Fruit fly (Drosophila melanogaster) whole organism, prepupa: ENCODE data around the gene PVRAP.

ENCODE experiments used
- CG10631 ChIP-seq: fragments of 200-800 bp; sonication (Bioruptor generic); optimal IDR thresholded peaks from 2 replicates; lab custom pipeline; 2016; ENCODE audit warnings: missing biosample characterization, missing genetic modification characterization
- CG10669 ChIP-seq: fragments of 200-800 bp; sonication (Bioruptor generic); optimal IDR thresholded peaks from 3 replicates; lab custom pipeline; 2018; ENCODE audit warnings: missing biosample characterization, mild to moderate bottlenecking, missing genetic modification characterization, moderate library complexity
- CG11294 ChIP-seq: fragments of 200-800 bp; sonication (Bioruptor generic); IDR thresholded peaks from 2 replicates; pipeline ENCODE4 v1.3.6; 2022; ENCODE audit warnings: missing biosample characterization, missing genetic modification characterization
- CG15336 ChIP-seq: fragments of 200-800 bp; sonication (Bioruptor generic); IDR thresholded peaks from 2 replicates; pipeline ENCODE4 v1.3.6; 2022; ENCODE audit warnings: missing biosample characterization, missing genetic modification characterization
- CG16779 ChIP-seq: fragments of 200-800 bp; sonication (Bioruptor generic); optimal IDR thresholded peaks from 3 replicates; lab custom pipeline; 2017; ENCODE audit warnings: missing biosample characterization, mild to moderate bottlenecking, missing genetic modification characterization
- CG3032 ChIP-seq: fragments of 200-800 bp; optimal IDR thresholded peaks from 2 replicates; lab custom pipeline; 2019; ENCODE audit warnings: missing biosample characterization, mild to moderate bottlenecking, missing genetic modification characterization, moderate library complexity
- CG31627 ChIP-seq: fragments of 200-800 bp; sonication (Bioruptor generic); optimal IDR thresholded peaks from 3 replicates; lab custom pipeline; 2016; ENCODE audit warnings: missing biosample characterization, missing genetic modification characterization
- CG32006 ChIP-seq: fragments of 200-800 bp; sonication (Bioruptor generic); optimal IDR thresholded peaks from 3 replicates; lab custom pipeline; 2017; ENCODE audit warnings: missing biosample characterization, mild to moderate bottlenecking, missing genetic modification characterization
- CG34406 ChIP-seq: fragments of 200-800 bp; sonication (Bioruptor generic); optimal IDR thresholded peaks from 3 replicates; lab custom pipeline; 2016; ENCODE audit warnings: missing biosample characterization, missing genetic modification characterization
- CG3919 ChIP-seq: fragments of 200-800 bp; sonication (Bioruptor generic); optimal IDR thresholded peaks from 3 replicates; lab custom pipeline; 2016; ENCODE audit warnings: missing biosample characterization, missing genetic modification characterization
- CG6163 ChIP-seq: fragments of 200-800 bp; sonication (Bioruptor generic); IDR thresholded peaks from 3 replicates; pipeline ENCODE4 v1.3.6; 2022; ENCODE audit warnings: missing biosample characterization, missing genetic modification characterization
- CG6276 ChIP-seq: fragments of 200-800 bp; sonication (Bioruptor generic); optimal IDR thresholded peaks from 2 replicates; lab custom pipeline; 2017; ENCODE audit warnings: missing biosample characterization, mild to moderate bottlenecking, missing genetic modification characterization
- CG6792 ChIP-seq: fragments of 200-800 bp; sonication (Bioruptor generic); optimal IDR thresholded peaks from 3 replicates; lab custom pipeline; 2016; ENCODE audit warnings: missing biosample characterization, missing genetic modification characterization
- CG6808 ChIP-seq: fragments of 200-800 bp; sonication (Bioruptor generic); optimal IDR thresholded peaks from 3 replicates; lab custom pipeline; 2017; ENCODE audit warnings: missing biosample characterization, missing genetic modification characterization, mild to moderate bottlenecking, moderate library complexity, missing genetic modification reagents
- CG6854 ChIP-seq: fragments of 200-800 bp; sonication (Bioruptor generic); optimal IDR thresholded peaks from 2 replicates; lab custom pipeline; 2017; ENCODE audit warnings: missing biosample characterization, mild to moderate bottlenecking, missing genetic modification characterization
- CG8119 ChIP-seq: fragments of 200-800 bp; sonication (Bioruptor generic); IDR thresholded peaks from 3 replicates; pipeline ENCODE4 v1.3.6; 2022; ENCODE audit warnings: missing biosample characterization, missing genetic modification characterization
- CG8319 ChIP-seq: fragments of 200-800 bp; sonication (Bioruptor generic); optimal IDR thresholded peaks from 3 replicates; lab custom pipeline; 2016; ENCODE audit warnings: missing biosample characterization, missing genetic modification characterization
- CG9139 ChIP-seq: fragments of 200-800 bp; sonication (Bioruptor generic); optimal IDR thresholded peaks from 3 replicates; lab custom pipeline; 2017; ENCODE audit warnings: missing biosample characterization, mild to moderate bottlenecking, missing genetic modification characterization
- Eip75B ChIP-seq: fragments of 200-800 bp; sonication (Bioruptor generic); optimal IDR thresholded peaks from 3 replicates; lab custom pipeline; 2016; ENCODE audit warnings: missing biosample characterization, missing genetic modification characterization
- Eip78C ChIP-seq: fragments of 200-800 bp; sonication (Bioruptor generic); peaks from one replicate; lab custom pipeline; 2016; ENCODE audit warnings: missing biosample characterization, missing genetic modification characterization
- Eip93F ChIP-seq: fragments of 200-800 bp; sonication (Bioruptor generic); optimal IDR thresholded peaks from 2 replicates; lab custom pipeline; 2016; ENCODE audit warnings: missing biosample characterization, mild to moderate bottlenecking, missing genetic modification characterization
- Ets96B ChIP-seq: fragments of 200-800 bp; optimal IDR thresholded peaks from 2 replicates; lab custom pipeline; 2019; ENCODE audit warnings: missing biosample characterization, mild to moderate bottlenecking, missing genetic modification characterization, moderate library complexity
- Hr39 ChIP-seq: fragments of 200-800 bp; sonication (Bioruptor generic); optimal IDR thresholded peaks from 2 replicates; lab custom pipeline; 2016; ENCODE audit warnings: missing biosample characterization, missing genetic modification characterization
- Hr4 ChIP-seq: fragments of 200-800 bp; sonication (Bioruptor generic); optimal IDR thresholded peaks from 3 replicates; lab custom pipeline; 2016; ENCODE audit warnings: missing biosample characterization, missing genetic modification characterization
- Met ChIP-seq: fragments of 200-800 bp; sonication (Bioruptor generic); optimal IDR thresholded peaks from 3 replicates; lab custom pipeline; 2016; ENCODE audit warnings: missing biosample characterization, missing genetic modification characterization
- Sox102F ChIP-seq: fragments of 200-800 bp; sonication (Bioruptor generic); optimal IDR thresholded peaks from 2 replicates; lab custom pipeline; 2016; ENCODE audit warnings: missing biosample characterization, mild to moderate bottlenecking, missing genetic modification characterization
- Sox14 ChIP-seq: fragments of 200-800 bp; sonication (Bioruptor generic); optimal IDR thresholded peaks from 3 replicates; lab custom pipeline; 2016; ENCODE audit warnings: missing biosample characterization, missing genetic modification characterization
- Sox15 ChIP-seq: fragments of 200-800 bp; sonication (Bioruptor generic); optimal IDR thresholded peaks from 3 replicates; lab custom pipeline; 2016; ENCODE audit warnings: missing biosample characterization, missing genetic modification characterization
- achi ChIP-seq: fragments of 200-800 bp; sonication (Bioruptor generic); optimal IDR thresholded peaks from 3 replicates; lab custom pipeline; 2016; ENCODE audit warnings: missing biosample characterization, missing genetic modification characterization
- acj6 ChIP-seq: fragments of 200-800 bp; sonication (Bioruptor generic); optimal IDR thresholded peaks from 3 replicates; lab custom pipeline; 2016; ENCODE audit warnings: missing biosample characterization, missing genetic modification characterization
- cyc ChIP-seq: fragments of 200-800 bp; sonication (Bioruptor generic); optimal IDR thresholded peaks from 3 replicates; lab custom pipeline; 2016; ENCODE audit warnings: missing biosample characterization, missing genetic modification characterization
- dsx ChIP-seq: fragments of 200-800 bp; optimal IDR thresholded peaks from 3 replicates; lab custom pipeline; 2019; ENCODE audit warnings: missing biosample characterization, mild to moderate bottlenecking, missing genetic modification characterization, moderate library complexity; ENCODE audit not compliant: poor library complexity, severe bottlenecking
- eg ChIP-seq: fragments of 200-800 bp; sonication (Bioruptor generic); IDR thresholded peaks from 3 replicates; pipeline ENCODE4 v1.3.6; 2022; ENCODE audit warnings: missing biosample characterization, missing genetic modification characterization
- esn ChIP-seq: fragments of 200-800 bp; sonication (Bioruptor generic); optimal IDR thresholded peaks from 2 replicates; lab custom pipeline; 2016; ENCODE audit warnings: missing biosample characterization, mild to moderate bottlenecking, missing genetic modification characterization, moderate library complexity
- fd59A ChIP-seq: fragments of 200-800 bp; sonication (Bioruptor generic); optimal IDR thresholded peaks from 2 replicates; lab custom pipeline; 2017; ENCODE audit warnings: missing biosample characterization, mild to moderate bottlenecking, missing genetic modification characterization, missing genetic modification reagents
- fd85E ChIP-seq: fragments of 200-800 bp; sonication (Bioruptor generic); optimal IDR thresholded peaks from 3 replicates; lab custom pipeline; 2016; ENCODE audit warnings: missing biosample characterization, missing genetic modification characterization
- fkh ChIP-seq: fragments of 200-800 bp; sonication (Bioruptor generic); optimal IDR thresholded peaks from 3 replicates; lab custom pipeline; 2017; ENCODE audit warnings: missing biosample characterization, mild to moderate bottlenecking, missing genetic modification characterization, moderate library complexity
- salr ChIP-seq, 2 experiments: fragments of 200-800 bp; sonication (Bioruptor generic); optimal IDR thresholded peaks; 3 replicates each; lab custom pipeline; 2016 to 2018; ENCODE audit warnings: missing biosample characterization in 2 of 2, missing genetic modification characterization in 2 of 2, mild to moderate bottlenecking in 1 of 2
- spab ChIP-seq: fragments of 200-800 bp; sonication (Bioruptor generic); optimal IDR thresholded peaks from 2 replicates; lab custom pipeline; 2017; ENCODE audit warnings: missing biosample characterization, mild to moderate bottlenecking, missing genetic modification characterization, missing genetic modification reagents
- svp ChIP-seq: fragments of 200-800 bp; sonication (Bioruptor generic); peaks from one replicate; lab custom pipeline; 2016; ENCODE audit warnings: missing biosample characterization, missing genetic modification characterization
- vri ChIP-seq: fragments of 200-800 bp; sonication (Bioruptor generic); optimal IDR thresholded peaks from 3 replicates; lab custom pipeline; 2016; ENCODE audit warnings: missing biosample characterization, mild to moderate bottlenecking, missing genetic modification characterization

Gene PVRAP

DNA sequence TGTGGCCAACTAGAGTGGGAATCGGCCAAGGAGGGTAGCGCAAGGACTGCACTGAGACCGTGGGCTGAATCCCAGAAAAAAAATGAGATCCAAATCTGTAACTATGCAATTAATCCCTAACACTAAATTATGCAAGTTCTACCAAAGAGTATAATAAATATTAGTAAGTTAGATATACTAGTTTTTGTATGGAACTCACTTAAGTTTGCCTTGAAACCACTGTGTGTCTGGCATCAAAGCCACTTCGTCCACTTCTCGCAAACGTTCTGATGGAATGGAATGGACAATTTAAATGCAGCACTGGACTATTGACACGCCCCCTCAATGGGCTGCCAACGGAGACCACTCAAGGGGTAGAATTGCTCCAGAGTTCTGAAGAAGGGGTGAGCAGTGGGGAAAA is 38.9 kb upstream of the PVRAP start:
- TF ChIP-seq Eip78C (GFP tag; lab: Kevin White, UChicago) (peak; percentile 56), CG10669 (GFP tag; lab: Kevin White, UChicago) (peak; percentile 7), Eip75B (GFP tag; lab: Kevin White, UChicago) (peak; percentile 5), CG32006 (peak; percentile 24), achi (peak; percentile 9), CG3032 (tag; lab: Kevin White, UChicago) (peak; percentile 4), acj6 (no peak), svp (GFP tag; lab: Kevin White, UChicago) (peak; percentile 54), esn (GFP tag; lab: Kevin White, UChicago) (no peak), fd85E (no peak), CG6163 (GFP tag; lab: Robert Waterston, UW) (peak; percentile 21; the same call in 1 of the 3 replicates), CG8319 (no peak), Ets96B (tag; lab: Kevin White, UChicago) (peak; percentile 18), CG34406 (GFP tag; lab: Kevin White, UChicago) (no peak), dsx (peak; percentile 19), eg (0 out of 3 replicates have a peak, but pooled peaks have one; percentile 28), CG10631 (peak; percentile 13), CG3919 (peak; percentile 6)

DNA sequence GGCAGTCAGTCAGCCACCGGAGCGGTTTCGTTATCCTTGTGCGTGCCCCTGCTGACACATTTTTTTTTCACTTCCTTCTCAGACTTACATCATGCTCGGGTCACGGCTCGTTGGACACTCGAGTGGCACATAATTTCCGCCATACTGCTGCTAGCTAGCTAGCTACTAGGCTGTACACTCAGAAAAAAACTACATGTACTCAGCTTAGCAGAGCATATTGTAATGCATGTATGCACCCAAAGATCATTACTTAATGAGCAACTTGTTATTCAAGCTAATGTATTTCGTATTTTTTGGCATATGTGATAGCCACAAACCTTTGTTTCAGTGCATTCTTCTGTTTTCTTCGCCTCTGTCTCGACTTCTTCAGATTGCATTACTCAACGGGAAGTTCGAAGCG is 32.6 kb upstream of the PVRAP start:
- TF ChIP-seq Hr39 (GFP tag; lab: Kevin White, UChicago) (no peak), Sox15 (GFP tag; lab: Kevin White, UChicago) (no peak), CG6854 (GFP tag; lab: Kevin White, UChicago) (no peak), esn (GFP tag; lab: Kevin White, UChicago) (no peak), Sox14 (GFP tag; lab: Kevin White, UChicago) (no peak), fd59A (GFP tag; lab: Kevin White, UChicago) (no peak), CG15336 (0 out of 2 replicates have a peak, but pooled peaks have one; percentile 9), Met (GFP tag; lab: Kevin White, UChicago) (peak; percentile 3), fkh (GFP tag; lab: Kevin White, UChicago) (no peak), salr (GFP tag; optimal IDR thresholded peaks at IDR 0.05; lab: Kevin White, UChicago) (no peak), eg (peak; percentile 35; the same call in 1 of the 3 replicates), CG32006 (peak; percentile 13), CG16779 (no peak), CG6163 (GFP tag; lab: Robert Waterston, UW) (peak; percentile 44; the same call in 1 of the 3 replicates), Sox102F (GFP tag; lab: Kevin White, UChicago) (no peak), CG6792 (GFP tag; lab: Kevin White, UChicago) (no peak), CG10669 (GFP tag; lab: Kevin White, UChicago) (no peak), cyc (no peak), Eip78C (GFP tag; lab: Kevin White, UChicago) (peak; percentile 27), vri (GFP tag; lab: Kevin White, UChicago) (no peak), spab (no peak), CG11294 (no peak)

DNA sequence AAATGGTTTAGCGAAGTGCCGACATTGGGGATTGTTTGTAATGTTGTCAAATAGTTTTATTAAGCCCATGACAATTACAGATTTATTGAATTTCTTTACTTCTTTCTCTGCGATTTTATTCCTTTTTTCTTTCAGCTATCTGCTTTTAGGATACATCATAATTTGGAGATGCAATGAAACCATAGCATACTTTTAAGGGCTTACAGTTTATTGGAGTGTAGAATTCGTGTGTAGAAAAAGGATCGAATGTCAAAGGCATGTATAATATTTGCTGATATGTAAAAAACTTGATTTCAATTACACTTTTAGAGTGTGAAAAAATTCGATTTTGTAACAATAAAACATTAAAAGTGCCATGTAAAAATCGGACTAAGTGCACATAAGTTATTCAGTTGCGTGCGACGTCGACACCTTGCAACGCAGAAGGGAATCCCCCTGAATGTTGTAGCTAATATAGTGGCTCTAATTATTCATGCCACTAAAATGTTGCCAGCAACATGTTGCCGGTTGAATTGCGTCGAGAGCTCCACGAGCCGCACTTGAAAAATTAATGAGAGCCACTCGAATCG is 30.1 kb upstream of the PVRAP start:
- TF ChIP-seq CG6163 (GFP tag; lab: Robert Waterston, UW), result no peak
- peak; percentile 1 for TF ChIP-seq Eip78C (GFP tag; lab: Kevin White, UChicago)
- TF ChIP-seq, all 60 proteins: peak for 1

DNA sequence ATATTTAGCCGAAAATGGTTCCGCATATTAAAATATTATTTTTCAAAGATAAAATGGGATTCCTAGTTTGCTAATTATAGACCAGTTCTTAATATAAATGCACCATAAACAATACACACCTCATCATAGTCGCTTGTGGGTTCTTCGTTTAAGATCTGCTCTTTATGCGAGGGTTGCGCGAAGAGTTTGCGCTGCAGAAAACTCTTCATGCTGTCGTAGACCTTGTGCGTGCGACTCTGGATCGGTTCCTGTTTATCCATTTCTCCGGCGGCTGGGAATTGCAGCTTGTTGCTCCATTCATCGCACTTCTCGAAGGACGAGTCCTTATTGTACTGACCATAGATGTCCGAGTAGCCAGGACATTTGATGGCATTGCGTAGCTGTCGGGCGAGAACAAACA is 28.3 kb upstream of the PVRAP start:
- no peak for TF ChIP-seq eg
- TF ChIP-seq Eip93F (GFP tag; lab: Kevin White, UChicago), result no peak
- no peak for TF ChIP-seq CG9139 (GFP tag; lab: Kevin White, UChicago)
- no peak for TF ChIP-seq CG6276 (GFP tag; lab: Kevin White, UChicago)
- no peak for TF ChIP-seq CG8319
- TF ChIP-seq CG34406 (GFP tag; lab: Kevin White, UChicago), result no peak
- no peak for TF ChIP-seq salr (GFP tag; optimal IDR thresholded peaks at IDR 0.05; lab: Kevin White, UChicago)
- no peak for TF ChIP-seq CG8119 (GFP tag; lab: Robert Waterston, UW)
- TF ChIP-seq CG31627 (GFP tag; lab: Kevin White, UChicago), result no peak
- no peak for TF ChIP-seq fd59A (GFP tag; lab: Kevin White, UChicago)
- no peak for TF ChIP-seq CG32006
- TF ChIP-seq CG6854 (GFP tag; lab: Kevin White, UChicago), result no peak
- TF ChIP-seq Hr4 (GFP tag; lab: Kevin White, UChicago), result no peak
- no peak for TF ChIP-seq CG6808 (GFP tag; lab: Kevin White, UChicago)
- TF ChIP-seq, all 60 proteins: peak for 0
